Worm (Caenorhabditis elegans): ENCODE measurements around the gene mans-3.

The mans-3 gene

ce11 chrX:5121789-5122188 is 43.4 kb upstream of the mans-3 start (continued):
- TF ChIP-seq set-16 (GFP tag; IDR thresholded peaks at IDR 0.05) (no peak), nhr-10 (tag; optimal IDR thresholded peaks at IDR 0.05) (no peak), php-3 (GFP tag; IDR thresholded peaks at IDR 0.05) (no peak), ceh-44 (GFP tag; IDR thresholded peaks at IDR 0.05) (no peak), T20F7.1 (GFP tag; optimal IDR thresholded peaks at IDR 0.05) (no peak), nhr-25 (tag; optimal IDR thresholded peaks at IDR 0.05; ENCODE audit: borderline replicate concordance, insufficient read depth) (no peak), F37D6.2 (tag; optimal IDR thresholded peaks at IDR 0.05) (no peak), ZK546.5 (tag; optimal IDR thresholded peaks at IDR 0.05) (no peak), nhr-11 (tag; optimal IDR thresholded peaks at IDR 0.05) (peak; percentile 55), hlh-11 (tag; optimal IDR thresholded peaks at IDR 0.05) (no peak), unc-39 (tag; optimal IDR thresholded peaks at IDR 0.05) (no peak), sdz-12 (GFP tag; optimal IDR thresholded peaks at IDR 0.05) (no peak), lin-38 (GFP tag; IDR thresholded peaks at IDR 0.05) (no peak), T26A8.4 (GFP tag; IDR thresholded peaks at IDR 0.05) (no peak), lin-15B (tag; optimal IDR thresholded peaks at IDR 0.05) (no peak), zip-11 (GFP tag; IDR thresholded peaks at IDR 0.05) (no peak), nhr-28 (tag; optimal IDR thresholded peaks at IDR 0.05) (no peak), snpc-1.2 (GFP tag; IDR thresholded peaks at IDR 0.05) (no peak), mdl-1 (tag; optimal IDR thresholded peaks at IDR 0.05) (no peak), vab-7 (GFP tag; IDR thresholded peaks at IDR 0.05) (0 out of 2 replicates have a peak, but pooled peaks have one; percentile 22), ceh-32 (tag; optimal IDR thresholded peaks at IDR 0.05; ENCODE audit: poor library complexity) (no peak), ces-1 (GFP tag; optimal IDR thresholded peaks at IDR 0.05) (no peak), hmg-1.1 (GFP tag; IDR thresholded peaks at IDR 0.05) (peak; percentile 47; the same call in 1 of the 2 replicates), ceh-28 (tag; optimal IDR thresholded peaks at IDR 0.05) (no peak), R02D3.7 (tag; optimal IDR thresholded peaks at IDR 0.05) (no peak), D1046.2 (GFP tag; IDR thresholded peaks at IDR 0.05) (no peak), nhr-48 (tag; optimal IDR thresholded peaks at IDR 0.05) (no peak), unc-62 (GFP tag; optimal IDR thresholded peaks at IDR 0.05 in 1 of 2) (peak in 1 of 2 experiments; percentile 98), unc-62 (tag; optimal IDR thresholded peaks at IDR 0.05) (no peak), nhr-41 (GFP tag; IDR thresholded peaks at IDR 0.05) (no peak), daf-12 (tag; optimal IDR thresholded peaks at IDR 0.05) (no peak), saeg-2 (GFP tag; IDR thresholded peaks at IDR 0.05) (no peak), Y75B8A.6 (GFP tag; IDR thresholded peaks at IDR 0.05) (no peak), nhr-77 (tag; optimal IDR thresholded peaks at IDR 0.05) (no peak), hlh-30 (tag; optimal IDR thresholded peaks at IDR 0.05; ENCODE audit: insufficient read depth) (peak; percentile 78), F49E8.2 (tag; optimal IDR thresholded peaks at IDR 0.05; ENCODE audit: borderline replicate concordance) (no peak), dmd-9 (GFP tag; IDR thresholded peaks at IDR 0.05) (no peak), spr-1 (tag; optimal IDR thresholded peaks at IDR 0.05) (no peak), lin-29 (GFP tag; IDR thresholded peaks at IDR 0.05) (no peak), lin-39 (tag; optimal IDR thresholded peaks at IDR 0.05) (no peak), lir-3 (tag; optimal IDR thresholded peaks at IDR 0.05) (no peak), Y5F2A.4 (GFP tag; optimal IDR thresholded peaks at IDR 0.05) (no peak), unc-130 (GFP tag; optimal IDR thresholded peaks at IDR 0.05) (no peak), dpl-1 (GFP tag; optimal IDR thresholded peaks at IDR 0.05) (no peak), dmd-6 (GFP tag; IDR thresholded peaks at IDR 0.05) (no peak), gei-8 (GFP tag; optimal IDR thresholded peaks at IDR 0.05) (no peak), aha-1 (tag) (peak; percentile 91), skn-1 (tag; optimal IDR thresholded peaks at IDR 0.05) (no peak), ceh-20 (GFP tag; IDR thresholded peaks at IDR 0.05) (no peak), nhr-237 (tag; optimal IDR thresholded peaks at IDR 0.05) (no peak), nhr-111 (GFP tag; optimal IDR thresholded peaks at IDR 0.05) (no peak), dmd-8 (GFP tag; IDR thresholded peaks at IDR 0.05) (no peak)

All from whole organism, L4 larva.